Worm (Caenorhabditis elegans) whole organism, midembryonic: ENCODE results near the gene EGAP2.2.

Source experiments
- T22C8.4 ChIP-seq: fragments of 200-800 bp; sonication (Bioruptor generic); IDR thresholded peaks from 2 replicates; pipeline ENCODE4 v1.3.6; 2022; ENCODE audit warnings: missing genetic modification characterization, missing compliant biosample characterization
- cog-1 ChIP-seq: sonication (generic microtip); optimal IDR thresholded peaks from 2 replicates; lab custom pipeline; 2016; ENCODE audit warnings: missing genetic modification characterization, missing compliant biosample characterization
- flt-1 ChIP-seq: fragments of 200-800 bp; sonication (Bioruptor generic); IDR thresholded peaks from 2 replicates; pipeline ENCODE4 v1.3.6; 2022; ENCODE audit warnings: missing genetic modification characterization, missing compliant biosample characterization
- klf-2 ChIP-seq: fragments of 200-800 bp; sonication (Bioruptor generic); conservative IDR thresholded peaks from 2 replicates; pipeline ENCODE4 v1.3.6; 2022; ENCODE audit warnings: missing genetic modification reagents, missing genetic modification characterization, missing compliant biosample characterization
- med-1 ChIP-seq: sonication (generic microtip); optimal IDR thresholded peaks from 2 replicates; lab custom pipeline; 2017; ENCODE audit warnings: missing genetic modification characterization, mild to moderate bottlenecking, missing compliant biosample characterization, antibody characterized with exemption, missing genetic modification reagents; ENCODE audit not compliant: insufficient read depth
- ref-1 ChIP-seq: fragments of 200-800 bp; sonication (Bioruptor generic); conservative IDR thresholded peaks from 2 replicates; pipeline ENCODE4 v1.3.6; 2022; ENCODE audit warnings: missing genetic modification reagents, missing genetic modification characterization, missing compliant biosample characterization
- tab-1 ChIP-seq: fragments of 200-800 bp; sonication (Bioruptor generic); IDR thresholded peaks from 2 replicates; pipeline ENCODE4 v1.3.6; 2022; ENCODE audit warnings: missing genetic modification characterization, missing compliant biosample characterization
- ztf-23 ChIP-seq: fragments of 200-800 bp; sonication (Bioruptor generic); IDR thresholded peaks from 2 replicates; pipeline ENCODE4 v1.3.6; 2022; ENCODE audit warnings: missing genetic modification reagents, missing genetic modification characterization, missing compliant biosample characterization
- ztf-29 ChIP-seq: fragments of 200-800 bp; sonication (Bioruptor generic); IDR thresholded peaks from 2 replicates; pipeline ENCODE4 v1.3.6; 2022; ENCODE audit warnings: missing genetic modification reagents, missing genetic modification characterization, missing compliant biosample characterization

ce11 chrII:5205286-5205685 is 24.4 kb upstream of the EGAP2.2 start:
- TF ChIP-seq tab-1 (GFP tag; lab: Robert Waterston, UW) (no peak), med-1 (GFP tag; lab: Kevin White, UChicago) (no peak), T22C8.4 (GFP tag; lab: Robert Waterston, UW) (no peak), flt-1 (GFP tag; lab: Robert Waterston, UW) (no peak), cog-1 (no peak), ztf-29 (GFP tag; lab: Robert Waterston, UW) (no peak), ref-1 (no peak), ztf-23 (no peak), klf-2 (GFP tag; lab: Robert Waterston, UW) (no peak)
